Fruit fly (Drosophila melanogaster): Measurements from ENCODE around the gene CG42709.

The CG42709 gene

dm6 chr3L:12804035-12804729 lies 14.2 kb downstream of the CG42709 start:
- TF ChIP-seq CG11085 (GFP tag; IDR thresholded peaks at IDR 0.05): no peak
- peak; percentile 68 for TF ChIP-seq CG1832 (GFP tag; optimal IDR thresholded peaks at IDR 0.05)
- peak; percentile 20 for TF ChIP-seq fd64A (GFP tag; optimal IDR thresholded peaks at IDR 0.05)
- TF ChIP-seq ci (GFP tag; IDR thresholded peaks at IDR 0.05): peak; percentile 9; the same call in 1 of the 3 replicates
- no peak for TF ChIP-seq salm (tag; optimal IDR thresholded peaks at IDR 0.05)
- no peak for TF ChIP-seq CG8944 (GFP tag; optimal IDR thresholded peaks at IDR 0.05)
- TF ChIP-seq CG3838 (GFP tag; optimal IDR thresholded peaks at IDR 0.05): no peak
- TF ChIP-seq CG16815 (GFP tag; optimal IDR thresholded peaks at IDR 0.05): no peak
- TF ChIP-seq Poxn (GFP tag; IDR thresholded peaks at IDR 0.05): no peak
- no peak for TF ChIP-seq vfl (GFP tag; optimal IDR thresholded peaks at IDR 0.05)
- no peak for TF ChIP-seq Myb (GFP tag; optimal IDR thresholded peaks at IDR 0.05)
- no peak for TF ChIP-seq CG8388 (GFP tag; optimal IDR thresholded peaks at IDR 0.05)
- no peak for TF ChIP-seq croc (GFP tag; conservative IDR thresholded peaks at IDR 0.05)
- no peak for TF ChIP-seq CHES-1-like (GFP tag; optimal IDR thresholded peaks at IDR 0.05)
- no peak for TF ChIP-seq Dref (GFP tag; IDR thresholded peaks at IDR 0.05)
- no peak for TF ChIP-seq Dek (tag; optimal IDR thresholded peaks at IDR 0.05)
- no peak for TF ChIP-seq CG3065 (GFP tag; optimal IDR thresholded peaks at IDR 0.05)
- no peak for TF ChIP-seq Atf6 (GFP tag; IDR thresholded peaks at IDR 0.05)
- no peak for TF ChIP-seq Lpt (GFP tag; optimal IDR thresholded peaks at IDR 0.05)
- TF ChIP-seq jumu (GFP tag; optimal IDR thresholded peaks at IDR 0.05): no peak
- no peak for TF ChIP-seq shn (GFP tag; optimal IDR thresholded peaks at IDR 0.05)
- TF ChIP-seq Med (GFP tag): no peak
- no peak for TF ChIP-seq CG15073 (GFP tag; optimal IDR thresholded peaks at IDR 0.05)
- no peak for TF ChIP-seq CG10565 (GFP tag; optimal IDR thresholded peaks at IDR 0.05)
- no peak for TF ChIP-seq Vsx1 (GFP tag; optimal IDR thresholded peaks at IDR 0.05)
- TF ChIP-seq dm (GFP tag; optimal IDR thresholded peaks at IDR 0.05): no peak
- no peak for TF ChIP-seq crc (GFP tag; optimal IDR thresholded peaks at IDR 0.05)
- no peak for TF ChIP-seq BtbVII (GFP tag; optimal IDR thresholded peaks at IDR 0.05)
- no peak for TF ChIP-seq dysf (GFP tag; IDR thresholded peaks at IDR 0.05)
- TF ChIP-seq prd (optimal IDR thresholded peaks at IDR 0.05): no peak
- no peak for TF ChIP-seq prd (GFP tag; IDR thresholded peaks at IDR 0.05)
- TF ChIP-seq pum (GFP tag; optimal IDR thresholded peaks at IDR 0.05): no peak
- no peak for TF ChIP-seq CG31365 (tag; optimal IDR thresholded peaks at IDR 0.05)
- no peak for TF ChIP-seq CG9932 (GFP tag; IDR thresholded peaks at IDR 0.05)
- TF ChIP-seq Blimp-1 (GFP tag; optimal IDR thresholded peaks at IDR 0.05): no peak
- no peak for TF ChIP-seq CG7786 (GFP tag; optimal IDR thresholded peaks at IDR 0.05)
- TF ChIP-seq tup (GFP tag; optimal IDR thresholded peaks at IDR 0.05): no peak
- TF ChIP-seq gt (GFP tag; IDR thresholded peaks at IDR 0.05): no peak
- no peak for TF ChIP-seq CG13424 (tag; optimal IDR thresholded peaks at IDR 0.05)
- no peak for TF ChIP-seq cato (GFP tag; optimal IDR thresholded peaks at IDR 0.05; ENCODE audit: borderline replicate concordance)
- TF ChIP-seq CG9797 (GFP tag; optimal IDR thresholded peaks at IDR 0.05): no peak
- no peak for TF ChIP-seq Gsc (GFP tag; IDR thresholded peaks at IDR 0.05)
- TF ChIP-seq CG10462 (GFP tag; optimal IDR thresholded peaks at IDR 0.05): no peak
- no peak for TF ChIP-seq CG8089 (GFP tag; optimal IDR thresholded peaks at IDR 0.05)
- TF ChIP-seq tgo (GFP tag; IDR thresholded peaks at IDR 0.05): no peak
- no peak for TF ChIP-seq ara (GFP tag; IDR thresholded peaks at IDR 0.05)
- no peak for TF ChIP-seq gro (GFP tag; optimal IDR thresholded peaks at IDR 0.05)
- no peak for TF ChIP-seq Chrac-16 (GFP tag; optimal IDR thresholded peaks at IDR 0.05)
- no peak for TF ChIP-seq CG2202 (tag; optimal IDR thresholded peaks at IDR 0.05)
- no peak for TF ChIP-seq slp2 (GFP tag; optimal IDR thresholded peaks at IDR 0.05)
- TF ChIP-seq CG9727 (GFP tag; optimal IDR thresholded peaks at IDR 0.05): peak; percentile 45
- TF ChIP-seq jing (GFP tag; optimal IDR thresholded peaks at IDR 0.05): no peak
